Worm (Caenorhabditis elegans): ENCODE data around the gene nhr-71.

The nhr-71 gene

ce11 chrX:13724364-13724763, 22.8 kb upstream of the nhr-71 start, which contains the start of gene K11E4.6:
Gene K11E4.6 (plus strand): TSS chrX:13724664.
- TF ChIP-seq hmg-20 (GFP tag; IDR thresholded peaks at IDR 0.05) (no peak), T26A5.8 (tag; optimal IDR thresholded peaks at IDR 0.05) (no peak), ceh-79 (tag; optimal IDR thresholded peaks at IDR 0.05) (no peak), somi-1 (GFP tag; optimal IDR thresholded peaks at IDR 0.05) (no peak), snpc-1.1 (tag; optimal IDR thresholded peaks at IDR 0.05; ENCODE audit: insufficient read depth) (no peak), ceh-100 (GFP tag; IDR thresholded peaks at IDR 0.05) (no peak), C17E4.6 (GFP tag; IDR thresholded peaks at IDR 0.05) (no peak), sdz-38 (tag; optimal IDR thresholded peaks at IDR 0.05) (no peak), ZK185.1 (tag; optimal IDR thresholded peaks at IDR 0.05; ENCODE audit: poor library complexity, severe bottlenecking) (no peak), ztf-6 (GFP tag; IDR thresholded peaks at IDR 0.05) (no peak), F37B4.10 (GFP tag; IDR thresholded peaks at IDR 0.05) (no peak)

ce11 chrX:13726285-13726684, 20.8 kb upstream of the nhr-71 start:
- no peak for TF ChIP-seq akir-1 (GFP tag; optimal IDR thresholded peaks at IDR 0.05)

DNA sequence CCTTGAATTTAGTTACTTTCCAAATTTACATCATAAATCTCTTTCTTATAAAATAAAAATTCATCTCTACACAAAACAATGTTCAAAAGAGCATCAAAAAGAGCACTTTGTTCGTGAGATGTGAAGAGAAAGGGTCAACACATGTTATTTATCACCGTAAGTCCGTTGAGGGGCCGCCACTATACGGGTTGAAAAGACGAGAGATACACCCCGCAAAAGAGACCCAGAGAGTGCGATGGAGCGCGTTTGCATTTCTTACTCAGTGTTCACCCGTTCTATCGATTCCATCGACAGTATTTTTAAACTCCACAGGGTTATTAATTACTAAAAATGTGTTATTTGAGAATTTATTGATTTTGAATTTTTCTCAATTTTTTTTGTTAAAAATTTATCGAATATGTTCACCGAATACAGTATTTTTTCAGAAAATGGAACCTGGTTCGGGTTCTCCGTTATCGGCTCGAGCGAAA, 20.2 kb upstream of the nhr-71 start, which contains the start of gene pix-1:
Gene pix-1 (plus strand): TSS at position 420 of the 470 bp plus-strand sequence.
- TF ChIP-seq hmg-1.2 (GFP tag; IDR thresholded peaks at IDR 0.05) (peak; percentile 95; the same call in 1 of the 2 replicates), ZK185.1 (tag; optimal IDR thresholded peaks at IDR 0.05; ENCODE audit: poor library complexity, severe bottlenecking) (peak; percentile 18), K12H6.12 (tag; optimal IDR thresholded peaks at IDR 0.05) (peak; percentile 11), B0261.1 (tag; optimal IDR thresholded peaks at IDR 0.05) (peak; percentile 21), mcd-1 (GFP tag; IDR thresholded peaks at IDR 0.05) (peak; percentile 96), Y53G8AR.9 (GFP tag; conservative IDR thresholded peaks at IDR 0.05) (no peak), Y56A3A.18 (GFP tag; IDR thresholded peaks at IDR 0.05) (no peak), nhr-80 (tag; optimal IDR thresholded peaks at IDR 0.05) (peak; percentile 21), ceh-100 (GFP tag; IDR thresholded peaks at IDR 0.05) (no peak)

ce11 chrX:13728991-13729390, 18.1 kb upstream of the nhr-71 start:
- no peak for TF ChIP-seq Y53G8AR.9 (GFP tag; conservative IDR thresholded peaks at IDR 0.05)
- TF ChIP-seq lsl-1 (GFP tag; optimal IDR thresholded peaks at IDR 0.05), result no peak

DNA sequence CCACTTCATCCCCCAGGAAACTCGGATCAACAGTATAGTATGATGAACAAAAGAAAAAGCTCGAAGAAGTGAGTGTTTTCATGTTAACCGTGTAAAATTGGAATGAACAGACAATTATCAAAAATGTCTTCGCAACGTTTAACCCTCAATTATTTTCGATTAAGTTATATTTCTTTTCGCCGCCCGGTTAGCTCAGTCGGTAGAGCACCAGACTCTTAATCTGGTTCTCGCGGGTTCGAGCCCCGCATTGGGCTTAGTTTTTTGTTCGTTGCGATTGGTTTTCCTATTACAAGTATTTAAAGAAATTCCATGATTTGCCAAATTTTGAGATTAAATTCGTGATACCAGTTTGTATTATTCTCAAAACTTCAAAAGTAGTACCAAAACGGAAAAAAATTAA, 17.4 kb upstream of the nhr-71 start:
- TF ChIP-seq rcor-1 (GFP tag; IDR thresholded peaks at IDR 0.05), result peak; percentile 39; the same call in 1 of the 2 replicates
- no peak for TF ChIP-seq hsf-1 (GFP tag; IDR thresholded peaks at IDR 0.05)
- TF ChIP-seq B0261.1 (tag; optimal IDR thresholded peaks at IDR 0.05), result peak; percentile 61
- peak; percentile 43; the same call in 1 of the 2 replicates for TF ChIP-seq lir-1 (GFP tag; conservative IDR thresholded peaks at IDR 0.05)
- no peak for TF ChIP-seq ceh-91 (GFP tag; IDR thresholded peaks at IDR 0.05)
- no peak for TF ChIP-seq ceh-79 (tag; optimal IDR thresholded peaks at IDR 0.05)
- TF ChIP-seq nfya-2 (GFP tag; IDR thresholded peaks at IDR 0.05), result no peak
- TF ChIP-seq gei-17 (GFP tag; optimal IDR thresholded peaks at IDR 0.05), result no peak
- TF ChIP-seq repo-1 (tag; optimal IDR thresholded peaks at IDR 0.05), result no peak
- no peak for TF ChIP-seq dpff-1 (tag; optimal IDR thresholded peaks at IDR 0.05)
- TF ChIP-seq ekl-4 (GFP tag; IDR thresholded peaks at IDR 0.05), result no peak
- TF ChIP-seq snpc-3.4 (tag; optimal IDR thresholded peaks at IDR 0.05), result no peak
- TF ChIP-seq Y79H2A.3 (GFP tag; conservative IDR thresholded peaks at IDR 0.05), result no peak
- TF ChIP-seq mes-4 (tag; optimal IDR thresholded peaks at IDR 0.05), result no peak
- TF ChIP-seq ceh-40 (GFP tag; IDR thresholded peaks at IDR 0.05), result 0 out of 2 replicates have a peak, but pooled peaks have one; percentile 56
- no peak for TF ChIP-seq unc-62 (GFP tag; optimal IDR thresholded peaks at IDR 0.05)
- no peak for TF ChIP-seq mxl-1 (tag; optimal IDR thresholded peaks at IDR 0.05)
- no peak for TF ChIP-seq ztf-3 (GFP tag; optimal IDR thresholded peaks at IDR 0.05)
- no peak for TF ChIP-seq hlh-26 (GFP tag; conservative IDR thresholded peaks at IDR 0.05)
- no peak for TF ChIP-seq nfya-1 (tag; optimal IDR thresholded peaks at IDR 0.05; ENCODE audit: borderline replicate concordance, insufficient read depth)
- no peak for TF ChIP-seq attf-5 (GFP tag; optimal IDR thresholded peaks at IDR 0.05)
- TF ChIP-seq Y53F4B.3 (GFP tag; IDR thresholded peaks at IDR 0.05), result 0 out of 2 replicates have a peak, but pooled peaks have one; percentile 31
- TF ChIP-seq ceh-27 (GFP tag; optimal IDR thresholded peaks at IDR 0.05), result no peak
- TF ChIP-seq T07F8.4 (tag; optimal IDR thresholded peaks at IDR 0.05), result no peak
- TF ChIP-seq K12H6.12 (tag; optimal IDR thresholded peaks at IDR 0.05), result no peak

All from whole organism, young adult.